Worm (Caenorhabditis elegans) whole organism, young adult: Measurements from ENCODE around the gene F27C8.2.

Experiments used
- B0035.1 ChIP-seq: sonication (generic microtip); optimal IDR thresholded peaks from 2 replicates; lab custom pipeline; 2016; ENCODE audit warnings: missing genetic modification characterization, mild to moderate bottlenecking, missing compliant biosample characterization, missing genotype, missing genetic modification reagents
- C17E4.6 ChIP-seq: fragments of 200-800 bp; sonication (Bioruptor generic); IDR thresholded peaks from 2 replicates; pipeline ENCODE4 v1.3.6; 2022; ENCODE audit warnings: missing genetic modification reagents, missing genetic modification characterization, missing compliant biosample characterization
- D2030.7 ChIP-seq: fragments of 200-800 bp; sonication (Bioruptor generic); IDR thresholded peaks from 2 replicates; pipeline ENCODE4 v1.3.6; 2022; ENCODE audit warnings: missing genetic modification reagents, missing genetic modification characterization, missing compliant biosample characterization
- F33H1.4 ChIP-seq: fragments of 200-800 bp; sonication (Bioruptor generic); IDR thresholded peaks from 2 replicates; pipeline ENCODE4 v1.3.6; 2022; ENCODE audit warnings: missing genetic modification reagents, missing genetic modification characterization, missing compliant biosample characterization
- F57A8.1 ChIP-seq: fragments of 200-800 bp; sonication (Bioruptor generic); optimal IDR thresholded peaks from 2 replicates; lab custom pipeline; 2018; ENCODE audit warnings: mild to moderate bottlenecking, missing genetic modification characterization, moderate library complexity, missing compliant biosample characterization
- K11D2.4 ChIP-seq: fragments of 200-800 bp; sonication (Bioruptor generic); IDR thresholded peaks from 2 replicates; pipeline ENCODE4 v1.3.6; 2022; ENCODE audit warnings: missing genetic modification reagents, missing genetic modification characterization, missing compliant biosample characterization
- Y56A3A.18 ChIP-seq: fragments of 200-800 bp; sonication (Bioruptor generic); IDR thresholded peaks from 2 replicates; pipeline ENCODE4 v1.3.6; 2022; ENCODE audit warnings: missing genetic modification reagents, missing genetic modification characterization, missing compliant biosample characterization
- atf-7 ChIP-seq: sonication (generic microtip); optimal IDR thresholded peaks from 2 replicates; lab custom pipeline; 2017; ENCODE audit warnings: mild to moderate bottlenecking, missing genetic modification characterization, missing compliant biosample characterization
- attf-3 ChIP-seq: fragments of 200-800 bp; sonication (Bioruptor generic); conservative IDR thresholded peaks from 2 replicates; pipeline ENCODE4 v1.3.6; 2022; ENCODE audit warnings: missing genetic modification reagents, missing genetic modification characterization, missing compliant biosample characterization
- ceh-100 ChIP-seq: fragments of 200-800 bp; sonication (Bioruptor generic); IDR thresholded peaks from 2 replicates; pipeline ENCODE4 v1.3.6; 2022; ENCODE audit warnings: missing genetic modification reagents, missing genetic modification characterization, missing compliant biosample characterization
- die-1 ChIP-seq: sonication (generic microtip); optimal IDR thresholded peaks from 2 replicates; lab custom pipeline; 2016; ENCODE audit warnings: missing genotype, mild to moderate bottlenecking, missing genetic modification characterization, missing compliant biosample characterization
- dpff-1 ChIP-seq: sonication (generic microtip); optimal IDR thresholded peaks from 2 replicates; lab custom pipeline; 2017; ENCODE audit warnings: mild to moderate bottlenecking, missing genetic modification characterization, missing compliant biosample characterization
- fkh-3 ChIP-seq: sonication (generic microtip); optimal IDR thresholded peaks from 2 replicates; lab custom pipeline; 2016; ENCODE audit warnings: mild to moderate bottlenecking, missing genetic modification characterization, missing compliant biosample characterization
- him-1 ChIP-seq: sonication (generic microtip); optimal IDR thresholded peaks from 2 replicates; lab custom pipeline; 2016; ENCODE audit warnings: missing genotype, missing genetic modification reagents, missing genetic modification characterization, missing compliant biosample characterization
- hmg-1.2 ChIP-seq: fragments of 200-800 bp; sonication (Bioruptor generic); IDR thresholded peaks from 2 replicates; pipeline ENCODE4 v1.3.6; 2022; ENCODE audit warnings: missing genetic modification reagents, missing genetic modification characterization, missing compliant biosample characterization
- hmg-20 ChIP-seq: fragments of 200-800 bp; sonication (Bioruptor generic); IDR thresholded peaks from 2 replicates; pipeline ENCODE4 v1.3.6; 2022; ENCODE audit warnings: missing genetic modification reagents, missing genetic modification characterization, missing compliant biosample characterization
- hsf-1 ChIP-seq: fragments of 200-800 bp; sonication (Bioruptor generic); IDR thresholded peaks from 2 replicates; pipeline ENCODE4 v1.3.6; 2022; ENCODE audit warnings: missing genetic modification reagents, missing genetic modification characterization, missing compliant biosample characterization
- lag-1 ChIP-seq: fragments of 200-800 bp; sonication (Bioruptor generic); IDR thresholded peaks from 2 replicates; pipeline ENCODE4 v1.3.6; 2022; ENCODE audit warnings: missing genetic modification reagents, missing genetic modification characterization, missing compliant biosample characterization
- lin-35 ChIP-seq, 3 experiments: fragments of 150-350 bp in 2 of 3; sonication (generic microtip) in 1 of 3; optimal IDR thresholded peaks; 2 replicates each; lab custom pipeline; 2014 to 2018; ENCODE audit warnings: missing biosample characterization in 3 of 3, missing genetic modification characterization in 3 of 3, missing genetic modification reagents in 3 of 3
- madf-10 ChIP-seq: sonication (generic microtip); optimal IDR thresholded peaks from 2 replicates; lab custom pipeline; 2016; ENCODE audit warnings: mild to moderate bottlenecking, missing genetic modification characterization, missing compliant biosample characterization
- madf-3 ChIP-seq: fragments of 200-800 bp; sonication (Bioruptor generic); IDR thresholded peaks from 2 replicates; pipeline ENCODE4 v1.3.6; 2022; ENCODE audit warnings: missing genetic modification reagents, missing genetic modification characterization, missing compliant biosample characterization
- madf-6 ChIP-seq: fragments of 200-800 bp; sonication (Bioruptor generic); IDR thresholded peaks from 2 replicates; pipeline ENCODE4 v1.3.6; 2022; ENCODE audit warnings: missing genetic modification reagents, missing genetic modification characterization, missing compliant biosample characterization
- nfya-1 ChIP-seq: sonication (generic microtip); optimal IDR thresholded peaks from 2 replicates; lab custom pipeline; 2017; ENCODE audit warnings: antibody characterized with exemption, missing compliant biosample characterization, missing genetic modification characterization, borderline replicate concordance; ENCODE audit not compliant: insufficient read depth
- nhr-179 ChIP-seq: sonication (generic microtip); optimal IDR thresholded peaks from 2 replicates; lab custom pipeline; 2016; ENCODE audit warnings: mild to moderate bottlenecking, missing genetic modification characterization, missing compliant biosample characterization
- nhr-27 ChIP-seq: fragments of 200-800 bp; sonication (Bioruptor generic); optimal IDR thresholded peaks from 2 replicates; lab custom pipeline; 2018; ENCODE audit warnings: mild to moderate bottlenecking, missing genetic modification characterization, moderate library complexity, missing compliant biosample characterization
- pbrm-1 ChIP-seq: fragments of 200-800 bp; sonication (Bioruptor generic); IDR thresholded peaks from 2 replicates; pipeline ENCODE4 v1.3.6; 2022; ENCODE audit warnings: missing genetic modification reagents, missing genetic modification characterization, missing compliant biosample characterization
- rec-8 ChIP-seq, 2 experiments: sonication (generic microtip); optimal IDR thresholded peaks; 2 replicates each; lab custom pipeline; 2016; ENCODE audit warnings: mild to moderate bottlenecking in 2 of 2, missing genetic modification characterization in 2 of 2, missing genetic modification reagents in 2 of 2, missing genotype in 2 of 2, missing biosample characterization in 1 of 2, missing compliant biosample characterization in 1 of 2, moderate library complexity in 1 of 2
- sea-2 ChIP-seq: fragments of 200-800 bp; sonication (Bioruptor generic); IDR thresholded peaks from 2 replicates; pipeline ENCODE4 v1.3.6; 2022; ENCODE audit warnings: missing genetic modification characterization, missing compliant biosample characterization
- snpc-1.3 ChIP-seq: sonication (generic microtip); optimal IDR thresholded peaks from 2 replicates; lab custom pipeline; 2017; ENCODE audit warnings: missing genetic modification characterization, mild to moderate bottlenecking, missing compliant biosample characterization, antibody characterized with exemption, moderate library complexity, missing genotype, missing genetic modification reagents; ENCODE audit not compliant: insufficient read depth
- snpc-3.4 ChIP-seq: sonication (generic microtip); optimal IDR thresholded peaks from 2 replicates; lab custom pipeline; 2017; ENCODE audit warnings: missing genetic modification characterization, mild to moderate bottlenecking, missing compliant biosample characterization, antibody characterized with exemption, moderate library complexity, missing genotype, missing genetic modification reagents
- somi-1 ChIP-seq: fragments of 200-800 bp; sonication (Bioruptor generic); optimal IDR thresholded peaks from 2 replicates; lab custom pipeline; 2018; ENCODE audit warnings: mild to moderate bottlenecking, missing genetic modification characterization, missing compliant biosample characterization
- tlf-1 ChIP-seq: fragments of 200-800 bp; sonication (Bioruptor generic); optimal IDR thresholded peaks from 2 replicates; lab custom pipeline; 2018; ENCODE audit warnings: mild to moderate bottlenecking, missing genetic modification characterization, missing compliant biosample characterization
- unc-62 ChIP-seq: fragments of 150-350 bp; optimal IDR thresholded peaks from 2 replicates; lab custom pipeline; 2014; ENCODE audit warnings: missing biosample characterization, missing genetic modification reagents, missing genetic modification characterization
- zfh-2 ChIP-seq: fragments of 200-800 bp; sonication (Bioruptor generic); conservative IDR thresholded peaks from 2 replicates; pipeline ENCODE4 v1.3.6; 2022; ENCODE audit warnings: missing genetic modification reagents, missing genetic modification characterization, missing compliant biosample characterization
- ztf-22 ChIP-seq: fragments of 200-800 bp; sonication (Bioruptor generic); optimal IDR thresholded peaks from 2 replicates; lab custom pipeline; 2018; ENCODE audit warnings: mild to moderate bottlenecking, missing genetic modification characterization, moderate library complexity, missing compliant biosample characterization
- ztf-6 ChIP-seq: fragments of 200-800 bp; sonication (Bioruptor generic); IDR thresholded peaks from 2 replicates; pipeline ENCODE4 v1.3.6; 2022; ENCODE audit warnings: missing genetic modification reagents, missing genetic modification characterization, missing compliant biosample characterization

Gene F27C8.2

ce11 chrIV:9618015-9618414 lies 21.9 kb downstream of the F27C8.2 start:
- TF ChIP-seq nfya-1 (tag; lab: Kevin White, UChicago) (no peak), ztf-6 (GFP tag; lab: Robert Waterston, UW) (no peak), lag-1 (GFP tag; lab: Robert Waterston, UW) (no peak), ceh-100 (GFP tag; lab: Robert Waterston, UW) (no peak), hmg-20 (GFP tag; lab: Robert Waterston, UW) (no peak)
- TF ChIP-seq, all 124 proteins: peak for 0

ce11 chrIV:9618836-9619235 lies 22.7 kb downstream of the F27C8.2 start:
- TF ChIP-seq C17E4.6 (no peak), madf-6 (GFP tag; lab: Robert Waterston, UW) (no peak), hsf-1 (GFP tag; lab: Robert Waterston, UW) (no peak), F57A8.1 (GFP tag; lab: Kevin White, UChicago) (no peak), nhr-27 (tag; lab: Kevin White, UChicago) (no peak), K11D2.4 (GFP tag; lab: Robert Waterston, UW) (no peak), D2030.7 (GFP tag; lab: Robert Waterston, UW) (no peak), atf-7 (tag; lab: Kevin White, UChicago) (no peak), lin-35 (GFP tag; optimal IDR thresholded peaks at IDR 0.05; lab: Kevin White, UChicago) (no peak), sea-2 (no peak), snpc-3.4 (tag; lab: Kevin White, UChicago) (no peak), madf-3 (GFP tag; lab: Robert Waterston, UW) (no peak), ztf-22 (GFP tag; lab: Kevin White, UChicago) (no peak), unc-62 (GFP tag; lab: Kevin White, UChicago) (no peak), dpff-1 (no peak), Y56A3A.18 (GFP tag; lab: Robert Waterston, UW) (no peak), tlf-1 (GFP tag; lab: Kevin White, UChicago) (no peak), die-1 (tag; lab: Kevin White, UChicago) (no peak), him-1 (no peak)

- TF ChIP-seq fkh-3 (tag; lab: Kevin White, UChicago) = no peak
- no peak for TF ChIP-seq hmg-1.2 (GFP tag; lab: Robert Waterston, UW)
- no peak for TF ChIP-seq somi-1
- no peak for TF ChIP-seq him-1
Measured at ce11 chrIV:9622272-9622671, 26.1 kb downstream of the F27C8.2 start, which contains the start of gene W09C2.7. Gene W09C2.7, minus strand, starts transcription at chrIV:9622372.

- TF ChIP-seq pbrm-1 (GFP tag; lab: Robert Waterston, UW) (no peak), nfya-1 (tag; lab: Kevin White, UChicago) (no peak), rec-8 (tag; optimal IDR thresholded peaks at IDR 0.05; lab: Kevin White, UChicago) (no peak), D2030.7 (GFP tag; lab: Robert Waterston, UW) (no peak), nhr-179 (tag; lab: Kevin White, UChicago) (no peak), madf-10 (tag; lab: Kevin White, UChicago) (no peak), attf-3 (GFP tag; lab: Robert Waterston, UW) (no peak), sea-2 (no peak), zfh-2 (no peak), B0035.1 (tag; lab: Kevin White, UChicago) (no peak), snpc-1.3 (no peak), F33H1.4 (GFP tag; lab: Robert Waterston, UW) (no peak)
Measured at ce11 chrIV:9623269-9623668, 27.1 kb downstream of the F27C8.2 start, which contains the start of gene W09C2.9. Gene W09C2.9, minus strand, starts transcription at chrIV:9623369.
